Worm (Caenorhabditis elegans) whole organism, L4 larva: ENCODE measurements around the gene tsr-1.

Source experiments
- F10B5.3 ChIP-seq: sonication (generic microtip); optimal IDR thresholded peaks from 2 replicates; lab custom pipeline; 2016; ENCODE audit warnings: mild to moderate bottlenecking, missing genetic modification characterization, missing compliant biosample characterization
- F26F4.8 ChIP-seq: fragments of 200-800 bp; sonication (Bioruptor generic); conservative IDR thresholded peaks from 2 replicates; pipeline ENCODE4 v1.3.6; 2022; ENCODE audit warnings: missing genetic modification characterization, missing compliant biosample characterization
- ZK337.2 ChIP-seq: fragments of 200-800 bp; sonication (Bioruptor generic); IDR thresholded peaks from 2 replicates; pipeline ENCODE4 v1.3.6; 2022; ENCODE audit warnings: missing genetic modification reagents, missing genetic modification characterization, missing compliant biosample characterization
- aha-1 ChIP-seq: fragments of 150-350 bp; peaks from one replicate; lab custom pipeline; 2014; ENCODE audit warnings: missing biosample characterization, missing genetic modification characterization
- aly-2 ChIP-seq: sonication (generic microtip); optimal IDR thresholded peaks from 2 replicates; lab custom pipeline; 2018; ENCODE audit warnings: missing biosample characterization, missing genetic modification characterization
- attf-4 ChIP-seq: sonication (generic microtip); optimal IDR thresholded peaks from 3 replicates; lab custom pipeline; 2017; ENCODE audit warnings: missing biosample characterization, missing genetic modification characterization
- ceh-44 ChIP-seq: fragments of 200-800 bp; sonication (Bioruptor generic); IDR thresholded peaks from 2 replicates; pipeline ENCODE4 v1.3.6; 2022; ENCODE audit warnings: missing genetic modification reagents, missing genetic modification characterization, missing compliant biosample characterization
- ctbp-1 ChIP-seq: fragments of 200-800 bp; sonication (Bioruptor generic); IDR thresholded peaks from 2 replicates; pipeline ENCODE4 v1.3.6; 2022; ENCODE audit warnings: missing genetic modification reagents, missing genetic modification characterization, missing compliant biosample characterization
- daf-12 ChIP-seq: fragments of 150-350 bp; optimal IDR thresholded peaks from 2 replicates; lab custom pipeline; 2014; ENCODE audit warnings: missing biosample characterization, missing genetic modification reagents, missing genetic modification characterization
- dmd-6 ChIP-seq: fragments of 200-800 bp; sonication (Bioruptor generic); IDR thresholded peaks from 2 replicates; pipeline ENCODE4 v1.3.6; 2022; ENCODE audit warnings: missing genetic modification reagents, missing genetic modification characterization, missing compliant biosample characterization
- dmd-8 ChIP-seq: fragments of 200-800 bp; sonication (Bioruptor generic); IDR thresholded peaks from 2 replicates; pipeline ENCODE4 v1.3.6; 2022; ENCODE audit warnings: missing genetic modification characterization, missing compliant biosample characterization
- dpl-1 ChIP-seq: fragments of 150-350 bp; optimal IDR thresholded peaks from 2 replicates; lab custom pipeline; 2014; ENCODE audit warnings: missing biosample characterization, missing genetic modification reagents, missing genetic modification characterization
- duxl-1 ChIP-seq: sonication (generic microtip); optimal IDR thresholded peaks from 2 replicates; lab custom pipeline; 2016; ENCODE audit warnings: mild to moderate bottlenecking, missing genetic modification characterization, moderate library complexity, missing compliant biosample characterization; ENCODE audit not compliant: poor library complexity
- egl-43 ChIP-seq: fragments of 200-800 bp; sonication (Bioruptor generic); IDR thresholded peaks from 2 replicates; pipeline ENCODE4 v1.3.6; 2022; ENCODE audit warnings: missing genetic modification reagents, missing genetic modification characterization, missing compliant biosample characterization
- fkh-10 ChIP-seq: fragments of 150-350 bp; optimal IDR thresholded peaks from 2 replicates; lab custom pipeline; 2014; ENCODE audit warnings: missing biosample characterization, missing genetic modification reagents, missing genetic modification characterization
- hmg-1.1 ChIP-seq: fragments of 200-800 bp; sonication (Bioruptor generic); IDR thresholded peaks from 2 replicates; pipeline ENCODE4 v1.3.6; 2022; ENCODE audit warnings: missing genetic modification reagents, missing genetic modification characterization, missing compliant biosample characterization
- lin-1 ChIP-seq: fragments of 200-800 bp; sonication (Bioruptor generic); IDR thresholded peaks from 2 replicates; pipeline ENCODE4 v1.3.6; 2022; ENCODE audit warnings: missing genetic modification reagents, missing genetic modification characterization, missing compliant biosample characterization
- lin-38 ChIP-seq: fragments of 200-800 bp; sonication (Bioruptor generic); IDR thresholded peaks from 2 replicates; pipeline ENCODE4 v1.3.6; 2022; ENCODE audit warnings: missing genetic modification reagents, missing genetic modification characterization, missing compliant biosample characterization
- lir-3 ChIP-seq: sonication (generic microtip); optimal IDR thresholded peaks from 2 replicates; lab custom pipeline; 2016; ENCODE audit warnings: mild to moderate bottlenecking, missing genetic modification characterization, missing compliant biosample characterization
- lsy-2 ChIP-seq, 2 experiments: fragments of 150-350 bp in 1 of 2; sonication (generic microtip) in 1 of 2; optimal IDR thresholded peaks; 2 replicates each; lab custom pipeline; 2014 to 2017; ENCODE audit warnings: missing biosample characterization in 2 of 2, missing genetic modification characterization in 2 of 2
- madf-5 ChIP-seq, 2 experiments: fragments of 200-800 bp; sonication (Bioruptor generic); IDR thresholded peaks; 2 replicates each; pipeline ENCODE4 v1.3.6; 2022; ENCODE audit warnings: missing compliant biosample characterization in 2 of 2, missing genetic modification characterization in 2 of 2
- mdl-1 ChIP-seq, 2 experiments: fragments of 150-350 bp in 1 of 2; sonication (generic microtip) in 1 of 2; optimal IDR thresholded peaks; 2 replicates each; lab custom pipeline; 2014 to 2017; ENCODE audit warnings: missing biosample characterization in 2 of 2, missing genetic modification characterization in 2 of 2
- mdt-29 ChIP-seq: fragments of 200-800 bp; sonication (Bioruptor generic); IDR thresholded peaks from 2 replicates; pipeline ENCODE4 v1.3.6; 2022; ENCODE audit warnings: missing genetic modification reagents, missing genetic modification characterization, missing compliant biosample characterization
- mep-1 ChIP-seq: fragments of 150-350 bp; sonication (generic microtip); optimal IDR thresholded peaks from 3 replicates; lab custom pipeline; 2014; ENCODE audit warnings: missing biosample characterization, missing genetic modification characterization
- mes-2 ChIP-seq: sonication (generic microtip); optimal IDR thresholded peaks from 2 replicates; lab custom pipeline; 2016; ENCODE audit warnings: missing genotype, mild to moderate bottlenecking, missing genetic modification characterization, missing compliant biosample characterization; ENCODE audit not compliant: poor library complexity, severe bottlenecking
- nhr-10 ChIP-seq: fragments of 150-350 bp; optimal IDR thresholded peaks from 2 replicates; lab custom pipeline; 2014; ENCODE audit warnings: missing biosample characterization, missing genetic modification characterization
- nhr-102 ChIP-seq: sonication (generic microtip); optimal IDR thresholded peaks from 2 replicates; lab custom pipeline; 2016; ENCODE audit warnings: mild to moderate bottlenecking, missing genetic modification characterization, moderate library complexity, missing compliant biosample characterization
- nhr-11 ChIP-seq: fragments of 150-350 bp; optimal IDR thresholded peaks from 2 replicates; lab custom pipeline; 2014; ENCODE audit warnings: missing biosample characterization, missing genetic modification characterization
- nhr-237 ChIP-seq: sonication (generic microtip); optimal IDR thresholded peaks from 2 replicates; lab custom pipeline; 2017; ENCODE audit warnings: missing biosample characterization, missing genetic modification characterization
- nhr-28 ChIP-seq: fragments of 150-350 bp; optimal IDR thresholded peaks from 2 replicates; lab custom pipeline; 2014; ENCODE audit warnings: missing biosample characterization, missing genetic modification characterization
- nhr-48 ChIP-seq: sonication (generic microtip); optimal IDR thresholded peaks from 2 replicates; lab custom pipeline; 2016; ENCODE audit warnings: mild to moderate bottlenecking, missing genetic modification characterization, missing compliant biosample characterization
- nhr-6 ChIP-seq: fragments of 150-350 bp; optimal IDR thresholded peaks from 2 replicates; lab custom pipeline; 2014; ENCODE audit warnings: missing biosample characterization, missing genetic modification characterization
- nhr-77 ChIP-seq: fragments of 150-350 bp; optimal IDR thresholded peaks from 2 replicates; lab custom pipeline; 2014; ENCODE audit warnings: missing biosample characterization, missing genetic modification characterization
- pha-4 ChIP-seq, 2 experiments: fragments of 150-350 bp in 1 of 2; fragments of 200-800 bp in 1 of 2; sonication (Bioruptor generic) in 1 of 2; IDR thresholded peaks in 1 of 2; optimal IDR thresholded peaks in 1 of 2; 2 replicates each; pipeline versions ENCODE4 v1.3.6 to Lab custom; 2014 to 2022; ENCODE audit warnings: missing genetic modification characterization in 2 of 2, missing genetic modification reagents in 2 of 2, missing biosample characterization in 1 of 2, missing compliant biosample characterization in 1 of 2
- rbr-2 ChIP-seq: sonication (generic microtip); optimal IDR thresholded peaks from 2 replicates; lab custom pipeline; 2016; ENCODE audit warnings: missing genotype, missing genetic modification characterization, missing compliant biosample characterization
- sdz-12 ChIP-seq: fragments of 200-800 bp; sonication (Bioruptor generic); optimal IDR thresholded peaks from 2 replicates; lab custom pipeline; 2018; ENCODE audit warnings: mild to moderate bottlenecking, missing genetic modification characterization, missing compliant biosample characterization
- set-16 ChIP-seq: fragments of 200-800 bp; sonication (Bioruptor generic); IDR thresholded peaks from 2 replicates; pipeline ENCODE4 v1.3.6; 2022; ENCODE audit warnings: missing genetic modification reagents, missing genetic modification characterization, missing compliant biosample characterization
- snpc-4 ChIP-seq: fragments of 150-350 bp; optimal IDR thresholded peaks from 2 replicates; lab custom pipeline; 2014; ENCODE audit warnings: missing biosample characterization, missing genetic modification characterization
- spr-1 ChIP-seq: sonication (generic microtip); optimal IDR thresholded peaks from 2 replicates; lab custom pipeline; 2016; ENCODE audit warnings: mild to moderate bottlenecking, missing genetic modification characterization, missing compliant biosample characterization
- unc-130 ChIP-seq: sonication (generic microtip); optimal IDR thresholded peaks from 2 replicates; lab custom pipeline; 2016; ENCODE audit warnings: missing genetic modification reagents, missing genetic modification characterization, missing compliant biosample characterization
- unc-62 ChIP-seq, 3 experiments: fragments of 150-350 bp in 1 of 3; sonication (generic microtip); optimal IDR thresholded peaks in 2 of 3; peaks in 1 of 3; 1 replicate in 1 of 3; 2 replicates in 2 of 3; lab custom pipeline; 2014 to 2017; ENCODE audit warnings: missing biosample characterization in 3 of 3, missing genetic modification characterization in 3 of 3, missing genetic modification reagents in 3 of 3, missing genotype in 1 of 3
- zfp-2 ChIP-seq: sonication (generic microtip); optimal IDR thresholded peaks from 2 replicates; lab custom pipeline; 2016; ENCODE audit warnings: mild to moderate bottlenecking, missing genetic modification characterization, missing compliant biosample characterization
- zip-11 ChIP-seq: fragments of 200-800 bp; sonication (Bioruptor generic); IDR thresholded peaks from 2 replicates; pipeline ENCODE4 v1.3.6; 2022; ENCODE audit warnings: missing genetic modification characterization, missing compliant biosample characterization
- ztf-11 ChIP-seq: fragments of 150-350 bp; optimal IDR thresholded peaks from 2 replicates; lab custom pipeline; 2014; ENCODE audit warnings: missing biosample characterization, missing genetic modification characterization

Gene tsr-1

DNA sequence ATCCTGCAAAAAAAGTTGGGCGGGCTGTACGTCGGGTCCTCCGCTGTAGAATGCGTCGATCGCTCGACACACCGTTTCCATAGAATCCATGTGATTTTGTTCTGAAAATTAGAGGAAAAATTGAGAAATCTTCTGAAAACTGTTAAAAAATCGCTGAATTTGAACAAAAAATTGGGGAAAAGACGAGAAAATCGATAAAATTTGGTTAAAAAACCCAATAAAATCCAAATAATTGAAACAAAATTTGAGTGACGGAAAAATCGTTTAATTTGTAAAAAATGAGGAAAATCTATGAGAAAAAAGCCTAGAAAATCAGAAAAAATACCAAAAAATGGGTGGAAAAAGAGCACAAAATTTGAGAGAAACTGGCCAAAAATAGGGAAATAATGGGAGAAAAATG is at the start of gene tsr-1:
Gene tsr-1, minus strand, starts transcription at position 101 of the 400 bp plus-strand sequence.
- TF ChIP-seq lin-1 (GFP tag; lab: Robert Waterston, UW), result no peak
- TF ChIP-seq spr-1 (tag; lab: Kevin White, UChicago), result no peak
- TF ChIP-seq aha-1, result peak; percentile 2
- TF ChIP-seq sdz-12 (GFP tag; lab: Kevin White, UChicago), result no peak

DNA sequence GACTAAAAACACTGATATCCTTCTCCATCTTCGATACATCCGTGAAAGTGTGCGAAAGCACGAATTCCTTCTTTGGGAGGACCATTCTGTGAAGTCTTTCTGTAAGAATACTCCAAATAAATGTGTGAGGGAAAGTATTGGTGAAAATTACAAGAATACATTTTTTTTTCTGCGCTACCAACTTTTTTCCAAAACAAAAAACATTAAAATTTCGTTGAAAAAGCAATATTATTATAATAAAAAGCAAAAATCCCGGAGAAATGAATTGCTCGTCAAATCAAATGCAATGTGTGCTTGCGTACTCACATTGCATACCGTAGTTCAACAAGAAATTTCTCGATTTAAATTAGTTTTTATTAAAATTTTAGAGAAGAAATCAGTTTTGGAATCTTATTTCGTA is 48.8 kb upstream of the tsr-1 start, which contains the start of gene bath-13:
Gene bath-13, minus strand, starts transcription at position 101 of the 400 bp plus-strand sequence.
- TF ChIP-seq nhr-28 (tag; lab: Kevin White, UChicago) (no peak), aha-1 (peak; percentile 22), madf-5 (GFP tag; IDR thresholded peaks at IDR 0.05; lab: Robert Waterston, UW) (no peak), nhr-10 (tag; lab: Kevin White, UChicago) (no peak)

DNA sequence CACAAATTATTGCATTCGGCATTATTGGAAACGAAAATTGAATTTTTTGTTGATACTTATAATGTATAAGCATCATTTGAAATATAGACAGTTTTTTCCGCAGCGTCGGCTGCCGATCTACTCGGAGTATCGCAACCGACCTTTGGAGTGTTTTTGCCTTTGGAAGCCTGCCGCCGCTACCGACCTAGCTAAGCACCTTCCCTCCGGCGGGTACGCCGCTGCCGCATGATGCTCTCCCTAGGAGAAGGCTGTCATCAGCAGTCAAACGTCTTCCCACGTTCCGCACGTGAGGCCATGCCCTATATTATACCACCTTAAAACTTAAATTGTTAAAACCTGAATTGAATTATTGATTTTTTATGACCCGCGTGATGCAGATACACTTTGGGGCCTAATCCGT is 45.3 kb upstream of the tsr-1 start:
- peak; percentile 75 for TF ChIP-seq set-16 (GFP tag; lab: Robert Waterston, UW)
- TF ChIP-seq mdt-29 (GFP tag; lab: Robert Waterston, UW), result no peak

DNA sequence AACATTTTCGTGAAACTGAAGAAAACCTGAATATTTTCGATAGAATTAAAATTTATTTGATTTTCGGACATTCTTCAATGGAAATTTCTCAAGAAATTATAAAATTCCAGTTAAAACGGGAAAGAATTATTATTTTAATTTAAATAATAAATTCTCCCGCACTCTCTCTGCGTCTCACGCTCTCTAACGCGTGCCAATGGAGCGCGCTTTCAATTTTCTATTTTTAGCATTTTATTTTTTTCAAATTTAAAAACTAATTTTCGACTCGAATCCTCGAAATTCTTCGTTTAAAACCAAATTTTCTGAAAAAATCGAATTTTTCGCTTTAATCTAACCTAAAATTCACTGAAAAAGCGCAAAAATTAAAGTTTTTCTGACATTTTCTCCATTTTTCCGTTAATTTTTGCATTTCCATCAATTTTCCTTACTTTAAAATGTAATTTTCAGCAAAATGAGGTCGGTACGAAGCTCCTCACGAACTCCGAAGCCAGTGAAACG is 31.3 kb upstream of the tsr-1 start, which contains the start of gene gbas-1:
Gene gbas-1, plus strand, starts transcription at position 448 of the 498 bp plus-strand sequence.
- TF ChIP-seq mes-2 (peak; percentile 56), snpc-4 (tag; lab: Kevin White, UChicago) (no peak), lin-1 (GFP tag; lab: Robert Waterston, UW) (no peak), zip-11 (GFP tag; lab: Robert Waterston, UW) (no peak), lir-3 (tag; lab: Kevin White, UChicago) (no peak), mdt-29 (GFP tag; lab: Robert Waterston, UW) (no peak), ceh-44 (GFP tag; lab: Robert Waterston, UW) (no peak), mdl-1 (tag; optimal IDR thresholded peaks at IDR 0.05; lab: Kevin White, UChicago) (no peak), duxl-1 (tag; lab: Kevin White, UChicago) (peak; percentile 87), F26F4.8 (GFP tag; lab: Robert Waterston, UW) (no peak), fkh-10 (no peak), hmg-1.1 (GFP tag; lab: Robert Waterston, UW) (no peak), rbr-2 (tag; lab: Kevin White, UChicago) (no peak), daf-12 (tag; lab: Kevin White, UChicago) (no peak), pha-4 (GFP tag; IDR thresholded peaks at IDR 0.05; lab: Robert Waterston, UW) (no peak), pha-4 (tag; optimal IDR thresholded peaks at IDR 0.05; lab: Kevin White, UChicago) (no peak), F10B5.3 (tag; lab: Kevin White, UChicago) (no peak), spr-1 (tag; lab: Kevin White, UChicago) (no peak), nhr-10 (tag; lab: Kevin White, UChicago) (no peak), egl-43 (GFP tag; lab: Robert Waterston, UW) (no peak), ctbp-1 (GFP tag; lab: Robert Waterston, UW) (no peak), zfp-2 (tag; lab: Kevin White, UChicago) (no peak), nhr-6 (tag; lab: Kevin White, UChicago) (peak; percentile 6), nhr-28 (tag; lab: Kevin White, UChicago) (no peak), dmd-6 (GFP tag; lab: Robert Waterston, UW) (no peak), nhr-237 (tag; lab: Kevin White, UChicago) (no peak), attf-4 (tag; lab: Kevin White, UChicago) (no peak), nhr-77 (tag; lab: Kevin White, UChicago) (no peak), aly-2 (tag; lab: Kevin White, UChicago) (no peak), unc-62 (GFP tag; optimal IDR thresholded peaks at IDR 0.05 in 1 of 2; lab: Kevin White, UChicago) (no peak), unc-62 (tag; optimal IDR thresholded peaks at IDR 0.05; lab: Kevin White, UChicago) (no peak), lin-38 (GFP tag; lab: Robert Waterston, UW) (peak; percentile 89), dpl-1 (GFP tag; lab: Kevin White, UChicago) (peak; percentile 72), ZK337.2 (GFP tag; lab: Robert Waterston, UW) (no peak), dmd-8 (no peak), lsy-2 (tag; optimal IDR thresholded peaks at IDR 0.05; lab: Kevin White, UChicago) (peak in 1 of 2 experiments; percentile 70), ztf-11 (tag; lab: Kevin White, UChicago) (no peak), mep-1 (tag; lab: Kevin White, UChicago) (no peak), nhr-11 (tag; lab: Kevin White, UChicago) (no peak), nhr-48 (no peak), madf-5 (GFP tag; IDR thresholded peaks at IDR 0.05; lab: Robert Waterston, UW) (no peak), unc-130 (no peak), nhr-102 (no peak)
